Worm (Caenorhabditis elegans) whole organism, mixed stage, embryonic: Measurements from ENCODE around the gene dbl-1.

Source experiments
- M03D4.4 ChIP-seq: sonication (generic microtip); optimal IDR thresholded peaks from 2 replicates; lab custom pipeline; 2017; ENCODE audit warnings: mild to moderate bottlenecking, missing genetic modification characterization, missing compliant biosample characterization
- blmp-1 ChIP-seq: fragments of 150-350 bp; optimal IDR thresholded peaks from 2 replicates; lab custom pipeline; 2014; ENCODE audit warnings: missing biosample characterization, missing genetic modification characterization
- ceh-39 ChIP-seq: fragments of 150-350 bp; optimal IDR thresholded peaks from 2 replicates; lab custom pipeline; 2014; ENCODE audit warnings: missing biosample characterization, missing genetic modification characterization
- ceh-43 ChIP-seq: fragments of 200-800 bp; sonication (Bioruptor generic); optimal IDR thresholded peaks from 2 replicates; lab custom pipeline; 2018; ENCODE audit warnings: mild to moderate bottlenecking, missing genetic modification characterization, moderate library complexity, missing compliant biosample characterization
- ceh-83 ChIP-seq: fragments of 200-800 bp; sonication (Bioruptor generic); optimal IDR thresholded peaks from 2 replicates; lab custom pipeline; 2018; ENCODE audit warnings: mild to moderate bottlenecking, missing genetic modification characterization, missing compliant biosample characterization
- ces-1 ChIP-seq: fragments of 150-350 bp; optimal IDR thresholded peaks from 2 replicates; lab custom pipeline; 2014; ENCODE audit warnings: missing biosample characterization, missing genetic modification reagents, missing genetic modification characterization
- cnd-1 ChIP-seq: fragments of 200-800 bp; sonication (Bioruptor generic); optimal IDR thresholded peaks from 2 replicates; lab custom pipeline; 2018; ENCODE audit warnings: mild to moderate bottlenecking, missing genetic modification characterization, missing compliant biosample characterization
- elt-1 ChIP-seq: sonication (generic microtip); optimal IDR thresholded peaks from 2 replicates; lab custom pipeline; 2017; ENCODE audit warnings: missing genetic modification characterization, mild to moderate bottlenecking, missing compliant biosample characterization, antibody characterized with exemption, moderate library complexity, borderline replicate concordance; ENCODE audit not compliant: insufficient read depth
- elt-3 ChIP-seq: fragments of 150-350 bp; optimal IDR thresholded peaks from 2 replicates; lab custom pipeline; 2014; ENCODE audit warnings: missing biosample characterization, missing genetic modification characterization
- ham-2 ChIP-seq: fragments of 200-800 bp; sonication (Bioruptor generic); optimal IDR thresholded peaks from 2 replicates; lab custom pipeline; 2018; ENCODE audit warnings: mild to moderate bottlenecking, missing genetic modification characterization, missing compliant biosample characterization
- hlh-1 ChIP-seq: fragments of 150-350 bp; optimal IDR thresholded peaks from 2 replicates; lab custom pipeline; 2014; ENCODE audit warnings: missing biosample characterization, missing genetic modification reagents, missing genetic modification characterization
- lsy-2 ChIP-seq: fragments of 150-350 bp; optimal IDR thresholded peaks from 2 replicates; lab custom pipeline; 2014; ENCODE audit warnings: missing biosample characterization, missing genetic modification characterization
- mep-1 ChIP-seq: fragments of 150-350 bp; optimal IDR thresholded peaks from 2 replicates; lab custom pipeline; 2017; ENCODE audit warnings: missing biosample characterization, missing genetic modification reagents, missing genetic modification characterization, inconsistent platforms
- mls-2 ChIP-seq: sonication (generic microtip); optimal IDR thresholded peaks from 2 replicates; lab custom pipeline; 2016; ENCODE audit warnings: mild to moderate bottlenecking, missing genetic modification characterization, moderate library complexity, missing compliant biosample characterization
- nhr-12 ChIP-seq: fragments of 150-350 bp; optimal IDR thresholded peaks from 2 replicates; lab custom pipeline; 2014; ENCODE audit warnings: missing biosample characterization, missing genetic modification characterization
- nhr-2 ChIP-seq: fragments of 150-350 bp; optimal IDR thresholded peaks from 2 replicates; lab custom pipeline; 2014; ENCODE audit warnings: missing biosample characterization, missing genetic modification characterization
- nhr-237 ChIP-seq: fragments of 150-350 bp; optimal IDR thresholded peaks from 2 replicates; lab custom pipeline; 2014; ENCODE audit warnings: missing biosample characterization, missing genetic modification characterization
- nhr-28 ChIP-seq: fragments of 150-350 bp; optimal IDR thresholded peaks from 2 replicates; lab custom pipeline; 2014; ENCODE audit warnings: missing biosample characterization, missing genetic modification characterization
- pha-4 ChIP-seq: fragments of 150-350 bp; optimal IDR thresholded peaks from 2 replicates; lab custom pipeline; 2018; ENCODE audit warnings: missing biosample characterization, missing genetic modification reagents, missing genetic modification characterization
- sem-2 ChIP-seq: fragments of 200-800 bp; sonication (Bioruptor generic); optimal IDR thresholded peaks from 2 replicates; lab custom pipeline; 2018; ENCODE audit warnings: mild to moderate bottlenecking, missing genetic modification characterization, missing compliant biosample characterization
- sptf-1 ChIP-seq: sonication (generic microtip); optimal IDR thresholded peaks from 2 replicates; lab custom pipeline; 2017; ENCODE audit warnings: mild to moderate bottlenecking, missing genetic modification characterization, moderate library complexity, missing compliant biosample characterization
- tbx-8 ChIP-seq: fragments of 200-800 bp; sonication (Bioruptor generic); optimal IDR thresholded peaks from 2 replicates; lab custom pipeline; 2018; ENCODE audit warnings: mild to moderate bottlenecking, missing genetic modification characterization, moderate library complexity, missing compliant biosample characterization
- unc-120 ChIP-seq: sonication (generic microtip); optimal IDR thresholded peaks from 2 replicates; lab custom pipeline; 2017; ENCODE audit warnings: missing genetic modification characterization, missing compliant biosample characterization; ENCODE audit not compliant: poor library complexity, severe bottlenecking
- unc-39 ChIP-seq: fragments of 150-350 bp; optimal IDR thresholded peaks from 2 replicates; lab custom pipeline; 2014; ENCODE audit warnings: missing biosample characterization, missing genetic modification characterization
- unc-62 ChIP-seq: fragments of 150-350 bp; optimal IDR thresholded peaks from 2 replicates; lab custom pipeline; 2014; ENCODE audit warnings: missing biosample characterization, missing genetic modification reagents, missing genetic modification characterization
- zip-8 ChIP-seq: fragments of 150-350 bp; optimal IDR thresholded peaks from 2 replicates; lab custom pipeline; 2014; ENCODE audit warnings: missing biosample characterization, missing genetic modification characterization

Gene dbl-1

ce11 chrV:6736108-6736507 is 21.8 kb upstream of the dbl-1 start:
- no peak for TF ChIP-seq ceh-39
- no peak for TF ChIP-seq nhr-2 (tag; lab: Kevin White, UChicago)
- TF ChIP-seq nhr-237 (tag; lab: Kevin White, UChicago): no peak
- TF ChIP-seq tbx-8 (GFP tag; lab: Kevin White, UChicago): no peak
- no peak for TF ChIP-seq mep-1 (tag; lab: Kevin White, UChicago)
- TF ChIP-seq elt-3: no peak
- TF ChIP-seq unc-62 (GFP tag; lab: Kevin White, UChicago): no peak
- no peak for TF ChIP-seq sptf-1 (tag; lab: Kevin White, UChicago)
- TF ChIP-seq pha-4 (tag; lab: Kevin White, UChicago): no peak
- no peak for TF ChIP-seq blmp-1 (tag; lab: Kevin White, UChicago)
- TF ChIP-seq sem-2 (GFP tag; lab: Kevin White, UChicago): no peak
- no peak for TF ChIP-seq unc-120 (tag; lab: Kevin White, UChicago)
- TF ChIP-seq ham-2 (GFP tag; lab: Kevin White, UChicago): no peak

- TF ChIP-seq blmp-1 (tag; lab: Kevin White, UChicago) (peak; percentile 15), ceh-39 (no peak), lsy-2 (tag; lab: Kevin White, UChicago) (no peak), ces-1 (GFP tag; lab: Kevin White, UChicago) (no peak), elt-1 (peak; percentile 59), ceh-83 (GFP tag; lab: Kevin White, UChicago) (no peak)
These were observed 21.1 kb upstream of the dbl-1 start for ce11 chrV:6736877-6737276.

ce11 chrV:6744774-6745173 is 13.2 kb upstream of the dbl-1 start, which contains the start of gene T25F10.3:
Gene T25F10.3, plus strand, starts transcription at chrV:6745081.
- TF ChIP-seq blmp-1 (tag; lab: Kevin White, UChicago) (peak; percentile 30), zip-8 (no peak), unc-62 (GFP tag; lab: Kevin White, UChicago) (no peak)
- TF ChIP-seq, all 35 proteins: peak for 1

ce11 chrV:6751493-6752100 is 6.3 kb upstream of the dbl-1 start:
- peak; percentile 32 for TF ChIP-seq hlh-1 (tag; lab: Kevin White, UChicago)
- no peak for TF ChIP-seq tbx-8 (GFP tag; lab: Kevin White, UChicago)
- TF ChIP-seq unc-120 (tag; lab: Kevin White, UChicago): peak; percentile 65

DNA sequence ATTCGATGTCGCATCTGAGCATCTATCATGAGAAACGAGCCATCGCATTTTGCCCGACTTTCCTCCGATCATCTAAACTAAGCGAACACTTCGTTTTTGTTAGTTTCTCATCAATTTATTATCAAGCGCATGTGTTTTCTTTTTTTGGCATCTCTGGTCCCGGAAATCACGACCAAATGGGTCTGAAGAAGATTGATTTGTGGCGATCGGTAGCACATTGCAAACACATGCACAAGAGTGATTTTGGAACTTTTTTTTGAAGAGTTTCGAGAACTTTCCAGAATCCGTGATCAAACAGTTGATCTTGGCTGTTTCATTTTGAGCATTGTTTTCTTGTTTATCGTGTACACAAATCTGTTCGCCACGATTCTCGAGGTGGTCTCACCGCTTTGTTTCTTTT is 4.7 kb upstream of the dbl-1 start:
- TF ChIP-seq pha-4 (tag; lab: Kevin White, UChicago) (no peak), cnd-1 (tag; lab: Kevin White, UChicago) (no peak), sem-2 (GFP tag; lab: Kevin White, UChicago) (no peak), unc-120 (tag; lab: Kevin White, UChicago) (no peak), ceh-43 (no peak), lsy-2 (tag; lab: Kevin White, UChicago) (no peak), mls-2 (tag; lab: Kevin White, UChicago) (no peak), elt-1 (no peak), nhr-12 (tag; lab: Kevin White, UChicago) (no peak), unc-62 (GFP tag; lab: Kevin White, UChicago) (no peak), ceh-39 (no peak), M03D4.4 (no peak), unc-39 (tag; lab: Kevin White, UChicago) (no peak), nhr-28 (no peak), ces-1 (GFP tag; lab: Kevin White, UChicago) (no peak)

- TF ChIP-seq unc-120 (tag; lab: Kevin White, UChicago) (no peak), mls-2 (tag; lab: Kevin White, UChicago) (no peak), unc-62 (GFP tag; lab: Kevin White, UChicago) (no peak), sem-2 (GFP tag; lab: Kevin White, UChicago) (no peak), ceh-43 (no peak), nhr-28 (no peak), ham-2 (GFP tag; lab: Kevin White, UChicago) (no peak)
- TF ChIP-seq, all 35 proteins: peak for 0
These were observed 4.4 kb downstream of the dbl-1 start, which contains the start of gene T25F10.4 for ce11 chrV:6762361-6762760. Gene T25F10.4, minus strand, starts transcription at chrV:6762461.
